Worm (Caenorhabditis elegans) whole organism, early embryonic: ENCODE results near the gene sru-23.

Experiments used
- ama-1 ChIP-seq: fragments of 150-350 bp; optimal IDR thresholded peaks from 2 replicates; lab custom pipeline; 2014
- pes-1 ChIP-seq: fragments of 200-800 bp; sonication (Bioruptor generic); IDR thresholded peaks from 2 replicates; pipeline ENCODE4 v1.3.6; 2022; ENCODE audit warnings: missing genetic modification reagents, missing genetic modification characterization, missing compliant biosample characterization
- tbx-37 ChIP-seq: fragments of 200-800 bp; sonication (Bioruptor generic); conservative IDR thresholded peaks from 2 replicates; pipeline ENCODE4 v1.3.6; 2022; ENCODE audit warnings: missing genetic modification reagents, missing genetic modification characterization, missing compliant biosample characterization

DNA sequence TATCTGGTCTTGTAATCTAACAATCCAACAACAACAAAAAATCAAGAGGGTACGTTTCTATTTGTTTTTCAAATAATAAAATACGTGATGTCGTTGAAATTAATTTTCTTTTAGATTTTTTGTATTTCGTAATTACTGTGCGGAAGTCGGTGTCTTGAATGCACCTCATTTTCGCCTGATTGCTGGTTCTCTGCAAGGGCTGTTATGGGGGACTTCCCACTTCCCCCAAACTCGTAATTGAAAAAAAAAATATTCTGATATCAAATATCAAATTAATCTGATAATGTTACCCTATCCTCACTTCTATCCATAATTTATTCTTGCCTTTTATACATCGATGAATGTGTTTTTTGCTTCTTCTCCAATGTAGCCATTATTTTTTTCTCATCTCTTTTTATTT, 15.7 kb upstream of the sru-23 start, which contains the start of gene F36G9.15:
- TF ChIP-seq pes-1 (GFP tag; lab: Robert Waterston, UW) (no peak), ama-1 (no peak), tbx-37 (GFP tag; lab: Robert Waterston, UW) (no peak)
